Fruit fly (Drosophila melanogaster) S2 (cell line): ENCODE results near the gene SerRS.

Source experiments
- CG8478 ChIP-seq: fragments of >200 bp; optimal IDR thresholded peaks from 2 replicates; lab custom pipeline; 2018
- CTCF ChIP-seq, 2 experiments: fragments of >200 bp; optimal IDR thresholded peaks; 2 replicates each; lab custom pipeline; 2018

DNA sequence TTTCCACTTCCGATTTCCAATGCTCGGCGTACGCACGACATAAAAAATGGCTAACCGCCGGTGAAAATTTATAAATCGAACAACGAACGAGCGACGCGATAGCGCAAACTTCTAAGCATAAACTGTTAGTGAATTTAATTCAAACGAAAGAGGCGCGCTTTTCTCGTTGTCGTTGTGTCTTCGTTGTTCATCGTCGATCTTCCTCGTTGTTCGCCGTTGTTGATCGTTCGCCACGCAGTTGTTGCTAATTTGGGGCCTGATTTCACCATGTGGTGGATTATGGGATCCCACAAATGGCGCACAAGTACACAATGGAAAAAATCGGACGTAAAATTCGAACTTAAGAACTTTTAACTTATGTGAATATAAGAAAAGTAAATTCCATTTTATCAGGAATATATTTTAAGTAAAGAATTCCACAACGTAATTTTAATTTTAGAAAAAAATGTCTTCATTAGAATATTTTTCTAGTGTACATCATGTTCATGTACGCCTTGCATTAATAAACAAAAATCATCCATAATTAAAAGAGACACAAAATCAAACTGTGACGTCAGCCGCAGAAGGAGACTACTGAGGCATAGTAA lies 49.2 kb upstream of the SerRS start:
- TF ChIP-seq CG8478 (no peak), CTCF (optimal IDR thresholded peaks at IDR 0.05; lab: Kevin White, UChicago) (no peak)
